Worm (Caenorhabditis elegans) whole organism, L4/young adult: ENCODE data around the gene T28A11.4.

Experiments used
- W03F9.2 ChIP-seq: fragments of 150-350 bp; optimal IDR thresholded peaks from 2 replicates; lab custom pipeline; 2014; ENCODE audit warnings: missing biosample characterization, missing genetic modification characterization
- dao-5 ChIP-seq: sonication (generic microtip); optimal IDR thresholded peaks from 2 replicates; lab custom pipeline; 2016; ENCODE audit warnings: missing genotype, missing genetic modification characterization, moderate library complexity, missing compliant biosample characterization
- him-1 ChIP-seq: sonication (generic microtip); optimal IDR thresholded peaks from 2 replicates; lab custom pipeline; 2016; ENCODE audit warnings: missing genotype, missing genetic modification reagents, missing genetic modification characterization, missing compliant biosample characterization

The T28A11.4 gene

DNA sequence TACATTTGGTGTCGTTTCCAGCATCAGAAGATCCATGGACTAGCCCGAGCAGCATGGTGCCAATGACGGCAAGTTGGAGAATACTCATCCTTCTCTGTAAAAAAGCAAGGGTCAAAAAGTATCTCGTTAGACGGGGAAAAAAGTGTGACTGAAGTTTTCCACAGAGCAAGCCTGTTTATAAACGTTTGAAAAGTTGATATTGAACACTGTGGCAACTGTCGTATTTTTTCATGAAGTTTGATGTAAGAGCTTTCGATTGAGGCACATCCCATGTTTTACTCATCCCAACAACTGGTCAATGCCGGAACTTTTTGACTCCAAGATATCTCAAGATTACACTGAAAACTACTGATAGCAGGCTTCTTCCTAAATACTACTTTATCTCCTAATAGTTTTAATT, 45.1 kb downstream of the T28A11.4 start, which contains the start of gene F35F10.13:
Gene F35F10.13, minus strand, starts transcription at position 101 of the 400 bp plus-strand sequence.
- TF ChIP-seq dao-5 (tag; lab: Kevin White, UChicago) (no peak), him-1 (tag; lab: Kevin White, UChicago) (no peak), W03F9.2 (tag; lab: Kevin White, UChicago) (no peak)

DNA sequence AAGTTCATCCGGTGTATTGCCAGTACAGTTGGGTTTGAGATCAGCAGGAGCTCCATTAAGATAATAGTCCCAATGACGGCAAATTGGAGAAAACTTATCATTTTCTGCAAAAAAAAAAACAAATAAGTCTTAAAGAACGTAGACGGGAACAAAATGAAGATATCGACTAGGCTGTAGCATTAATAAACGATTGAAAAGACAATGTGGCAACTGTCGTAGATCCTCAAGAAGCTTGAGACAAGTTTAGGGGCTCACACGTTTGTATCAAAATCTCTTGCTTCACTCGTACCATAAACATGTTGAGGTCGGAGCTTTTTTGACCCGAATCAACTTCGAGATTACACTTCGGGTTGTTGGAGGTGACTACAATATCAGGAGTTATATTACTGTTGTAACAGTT, 46.2 kb downstream of the T28A11.4 start, which contains the start of gene F35F10.14:
Gene F35F10.14, minus strand, starts transcription at position 101 of the 400 bp plus-strand sequence.
- TF ChIP-seq W03F9.2 (tag; lab: Kevin White, UChicago): no peak
- TF ChIP-seq him-1 (tag; lab: Kevin White, UChicago): no peak
- no peak for TF ChIP-seq dao-5 (tag; lab: Kevin White, UChicago)

DNA sequence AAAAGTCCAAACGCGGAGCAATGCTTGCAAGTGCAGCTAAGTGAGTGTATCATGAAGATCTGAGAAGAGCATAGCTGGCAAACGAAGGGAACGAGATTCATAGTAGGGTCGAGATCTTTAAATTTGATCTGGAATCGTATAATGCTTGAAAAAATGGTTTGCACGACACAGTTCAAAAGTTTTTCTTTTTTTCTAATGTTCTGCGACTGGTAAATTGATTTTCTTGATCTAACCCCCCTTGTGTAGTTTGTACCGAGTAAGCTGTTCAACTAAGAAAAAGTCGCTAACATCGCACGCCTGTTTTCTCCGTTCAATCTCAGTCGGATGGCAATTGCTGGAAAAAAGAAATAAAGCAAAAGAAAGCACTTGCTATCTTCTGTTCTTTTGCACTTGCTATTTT, 46.6 kb downstream of the T28A11.4 start, which contains the start of gene C17B7.14:
Gene C17B7.14, minus strand, starts transcription at position 101 of the 400 bp plus-strand sequence.
- TF ChIP-seq dao-5 (tag; lab: Kevin White, UChicago) (no peak), him-1 (tag; lab: Kevin White, UChicago) (no peak), W03F9.2 (tag; lab: Kevin White, UChicago) (no peak)
